Worm (Caenorhabditis elegans): ENCODE measurements around the gene rml-1.

- TF ChIP-seq nhr-90 (tag; optimal IDR thresholded peaks at IDR 0.05; ENCODE audit: poor library complexity) (no peak), tbx-2 (tag; optimal IDR thresholded peaks at IDR 0.05) (no peak)
These were observed 11.6 kb upstream of the rml-1 start for ce11 chrIII:13779360-13780093.
